Worm (Caenorhabditis elegans) whole organism, L3 larva: ENCODE data around the gene C50A2.7.

Experiments
- aly-2 ChIP-seq: fragments of 150-350 bp; optimal IDR thresholded peaks from 2 replicates; lab custom pipeline; 2014; ENCODE audit warnings: missing biosample characterization, missing genetic modification characterization
- ama-1 ChIP-seq: fragments of 150-350 bp; optimal IDR thresholded peaks from 2 replicates; lab custom pipeline; 2018
- ceh-16 ChIP-seq: sonication (generic microtip); optimal IDR thresholded peaks from 2 replicates; lab custom pipeline; 2017; ENCODE audit warnings: missing biosample characterization, missing genetic modification characterization
- ceh-28 ChIP-seq: fragments of 150-350 bp; optimal IDR thresholded peaks from 2 replicates; lab custom pipeline; 2014; ENCODE audit warnings: missing biosample characterization, missing genetic modification reagents, missing genetic modification characterization
- ceh-82 ChIP-seq: fragments of 150-350 bp; optimal IDR thresholded peaks from 2 replicates; lab custom pipeline; 2014; ENCODE audit warnings: missing biosample characterization, missing genetic modification characterization
- ceh-9 ChIP-seq: sonication (generic microtip); optimal IDR thresholded peaks from 2 replicates; lab custom pipeline; 2018; ENCODE audit warnings: missing biosample characterization, missing genetic modification characterization
- egl-27 ChIP-seq: sonication (generic microtip); optimal IDR thresholded peaks from 4 replicates; lab custom pipeline; 2017; ENCODE audit warnings: missing biosample characterization, missing genetic modification reagents, missing genetic modification characterization
- elt-1 ChIP-seq: fragments of 150-350 bp; optimal IDR thresholded peaks from 2 replicates; lab custom pipeline; 2014; ENCODE audit warnings: missing biosample characterization, missing genetic modification characterization
- elt-2 ChIP-seq: sonication (generic microtip); optimal IDR thresholded peaks from 2 replicates; lab custom pipeline; 2016; ENCODE audit warnings: missing genetic modification reagents, mild to moderate bottlenecking, missing genetic modification characterization, missing compliant biosample characterization
- elt-3 ChIP-seq, 3 experiments: fragments of 150-350 bp in 1 of 3; sonication (generic microtip) in 2 of 3; optimal IDR thresholded peaks; 2 replicates in 2 of 3; 4 replicates in 1 of 3; lab custom pipeline; 2014 to 2017; ENCODE audit warnings: missing biosample characterization in 3 of 3, missing genetic modification characterization in 3 of 3
- fkh-10 ChIP-seq: sonication (generic microtip); optimal IDR thresholded peaks from 2 replicates; lab custom pipeline; 2017; ENCODE audit warnings: missing biosample characterization, missing genetic modification reagents, missing genetic modification characterization
- fkh-2 ChIP-seq: fragments of 150-350 bp; optimal IDR thresholded peaks from 2 replicates; lab custom pipeline; 2014; ENCODE audit warnings: missing biosample characterization, missing genetic modification reagents, missing genetic modification characterization
- fos-1 ChIP-seq: fragments of 150-350 bp; optimal IDR thresholded peaks from 2 replicates; lab custom pipeline; 2014; ENCODE audit warnings: missing biosample characterization, missing genetic modification characterization
- hmg-11 ChIP-seq: sonication (generic microtip); optimal IDR thresholded peaks from 2 replicates; lab custom pipeline; 2016; ENCODE audit warnings: missing genetic modification characterization, missing compliant biosample characterization
- lin-15B ChIP-seq: fragments of 150-350 bp; optimal IDR thresholded peaks from 2 replicates; lab custom pipeline; 2014; ENCODE audit warnings: missing biosample characterization, missing genetic modification characterization
- lin-39 ChIP-seq: fragments of 150-350 bp; optimal IDR thresholded peaks from 2 replicates; lab custom pipeline; 2018; ENCODE audit warnings: missing biosample characterization, missing genetic modification reagents, missing genetic modification characterization
- lsy-12 ChIP-seq: sonication (generic microtip); optimal IDR thresholded peaks from 2 replicates; lab custom pipeline; 2016; ENCODE audit warnings: mild to moderate bottlenecking, missing genetic modification characterization, missing compliant biosample characterization
- mdl-1 ChIP-seq: fragments of 150-350 bp; optimal IDR thresholded peaks from 2 replicates; lab custom pipeline; 2014; ENCODE audit warnings: missing biosample characterization, missing genetic modification characterization
- mml-1 ChIP-seq: fragments of 150-350 bp; sonication (generic microtip); optimal IDR thresholded peaks from 3 replicates; lab custom pipeline; 2014; ENCODE audit warnings: missing biosample characterization, missing genetic modification characterization
- nfya-1 ChIP-seq: sonication (generic microtip); optimal IDR thresholded peaks from 2 replicates; lab custom pipeline; 2017; ENCODE audit warnings: missing genetic modification characterization, mild to moderate bottlenecking, missing compliant biosample characterization, antibody characterized with exemption, moderate library complexity; ENCODE audit not compliant: insufficient read depth
- nhr-11 ChIP-seq: fragments of 150-350 bp; optimal IDR thresholded peaks from 2 replicates; lab custom pipeline; 2014; ENCODE audit warnings: missing biosample characterization, missing genetic modification characterization
- nhr-28 ChIP-seq: fragments of 150-350 bp; optimal IDR thresholded peaks from 2 replicates; lab custom pipeline; 2014; ENCODE audit warnings: missing biosample characterization, missing genetic modification characterization
- nhr-77 ChIP-seq: fragments of 150-350 bp; optimal IDR thresholded peaks from 2 replicates; lab custom pipeline; 2014; ENCODE audit warnings: missing biosample characterization, missing genetic modification characterization
- pha-4 ChIP-seq: fragments of 150-350 bp; optimal IDR thresholded peaks from 2 replicates; lab custom pipeline; 2014; ENCODE audit warnings: missing biosample characterization, missing genetic modification reagents, missing genetic modification characterization
- pqm-1 ChIP-seq: fragments of 150-350 bp; optimal IDR thresholded peaks from 2 replicates; lab custom pipeline; 2017; ENCODE audit warnings: missing biosample characterization, missing genetic modification characterization, inconsistent platforms
- sea-2 ChIP-seq: fragments of 150-350 bp; sonication (generic microtip); optimal IDR thresholded peaks from 4 replicates; lab custom pipeline; 2014; ENCODE audit warnings: missing biosample characterization, missing genetic modification reagents, missing genetic modification characterization
- skn-1 ChIP-seq: fragments of 150-350 bp; optimal IDR thresholded peaks from 2 replicates; lab custom pipeline; 2014; ENCODE audit warnings: missing biosample characterization, missing genetic modification characterization
- snpc-4 ChIP-seq: fragments of 150-350 bp; optimal IDR thresholded peaks from 2 replicates; lab custom pipeline; 2014; ENCODE audit warnings: missing biosample characterization, missing genetic modification characterization
- tbx-2 ChIP-seq: sonication (generic microtip); optimal IDR thresholded peaks from 2 replicates; lab custom pipeline; 2016; ENCODE audit warnings: mild to moderate bottlenecking, missing genetic modification characterization, missing compliant biosample characterization
- unc-39 ChIP-seq: sonication (generic microtip); optimal IDR thresholded peaks from 4 replicates; lab custom pipeline; 2017; ENCODE audit warnings: missing biosample characterization, missing genetic modification characterization
- ztf-11 ChIP-seq: fragments of 150-350 bp; optimal IDR thresholded peaks from 2 replicates; lab custom pipeline; 2014; ENCODE audit warnings: missing biosample characterization, missing genetic modification characterization
- ztf-4 ChIP-seq: fragments of 150-350 bp; optimal IDR thresholded peaks from 2 replicates; lab custom pipeline; 2014; ENCODE audit warnings: missing biosample characterization, missing genetic modification characterization

Gene C50A2.7

ce11 chrIV:1123357-1123756, 39.9 kb upstream of the C50A2.7 start:
- TF ChIP-seq ceh-9 (tag; lab: Kevin White, UChicago) (no peak), nhr-28 (tag; lab: Kevin White, UChicago) (no peak), fos-1 (no peak)

- TF ChIP-seq sea-2 (GFP tag; lab: Kevin White, UChicago) (no peak), fos-1 (no peak), hmg-11 (no peak), nhr-77 (tag; lab: Kevin White, UChicago) (no peak), elt-3 (tag; optimal IDR thresholded peaks at IDR 0.05; lab: Kevin White, UChicago) (no peak), pqm-1 (tag; lab: Kevin White, UChicago) (no peak), lsy-12 (tag; lab: Kevin White, UChicago) (no peak), ama-1 (lab: Kevin White, UChicago) (no peak), nhr-11 (no peak), aly-2 (no peak), mdl-1 (tag; lab: Kevin White, UChicago) (no peak), mml-1 (tag; lab: Kevin White, UChicago) (no peak), ceh-28 (tag; lab: Kevin White, UChicago) (no peak), ceh-82 (no peak)
Measured at ce11 chrIV:1124741-1125140, 38.5 kb upstream of the C50A2.7 start, which contains the start of gene perm-4. perm-4 (minus strand) TSS chrIV:1125107.

- no peak for TF ChIP-seq ztf-4
- no peak for TF ChIP-seq tbx-2 (tag; lab: Kevin White, UChicago)
- no peak for TF ChIP-seq nhr-28 (tag; lab: Kevin White, UChicago)
- TF ChIP-seq pha-4 (tag; lab: Kevin White, UChicago) = no peak
- no peak for TF ChIP-seq egl-27 (tag; lab: Kevin White, UChicago)
- TF ChIP-seq skn-1 (tag; lab: Kevin White, UChicago) = no peak
- TF ChIP-seq lin-15B = no peak
- TF ChIP-seq nhr-77 (tag; lab: Kevin White, UChicago) = no peak
- TF ChIP-seq ceh-82 = no peak
- TF ChIP-seq, all 47 proteins: peak for 0
Measured at ce11 chrIV:1126490-1126889, 36.7 kb upstream of the C50A2.7 start, which contains the start of gene perm-2. perm-2 (plus strand) TSS chrIV:1126790.

- no peak for TF ChIP-seq ceh-28 (tag; lab: Kevin White, UChicago)
- TF ChIP-seq fkh-10 (GFP tag; lab: Kevin White, UChicago) = no peak
- no peak for TF ChIP-seq snpc-4 (tag; lab: Kevin White, UChicago)
- no peak for TF ChIP-seq mml-1 (tag; lab: Kevin White, UChicago)
- no peak for TF ChIP-seq elt-2 (tag; lab: Kevin White, UChicago)
- TF ChIP-seq lin-39 (tag; lab: Kevin White, UChicago) = no peak
- TF ChIP-seq ztf-4 = no peak
- TF ChIP-seq tbx-2 (tag; lab: Kevin White, UChicago) = no peak
- TF ChIP-seq pqm-1 (tag; lab: Kevin White, UChicago) = no peak
- TF ChIP-seq fkh-2 (tag; lab: Kevin White, UChicago) = no peak
- TF ChIP-seq nfya-1 = no peak
- no peak for TF ChIP-seq skn-1 (tag; lab: Kevin White, UChicago)
Measured at ce11 chrIV:1127852-1128251, 35.4 kb upstream of the C50A2.7 start.

ce11 chrIV:1136658-1137057, 26.6 kb upstream of the C50A2.7 start, which contains the start of gene C44B12.6:
C44B12.6 (minus strand) TSS chrIV:1136758.
- TF ChIP-seq egl-27 (tag; lab: Kevin White, UChicago) (no peak), ztf-11 (tag; lab: Kevin White, UChicago) (no peak), unc-39 (tag; lab: Kevin White, UChicago) (no peak), elt-1 (no peak), pqm-1 (tag; lab: Kevin White, UChicago) (no peak), ceh-28 (tag; lab: Kevin White, UChicago) (no peak), elt-3 (tag; optimal IDR thresholded peaks at IDR 0.05; lab: Kevin White, UChicago) (no peak), skn-1 (tag; lab: Kevin White, UChicago) (no peak), ztf-4 (no peak), nhr-11 (no peak), pha-4 (tag; lab: Kevin White, UChicago) (no peak), hmg-11 (no peak), ceh-16 (tag; lab: Kevin White, UChicago) (no peak)

- TF ChIP-seq pqm-1 (tag; lab: Kevin White, UChicago) (peak; percentile 92), nfya-1 (no peak), elt-2 (tag; lab: Kevin White, UChicago) (peak; percentile 90), pha-4 (tag; lab: Kevin White, UChicago) (peak; percentile 60)
- TF ChIP-seq, all 47 proteins: peak for 3
Measured at ce11 chrIV:1147594-1147993, 15.6 kb upstream of the C50A2.7 start.
